Fruit fly (Drosophila melanogaster) whole organism, embryonic: ENCODE data around the gene Dpm2.
A peak's percentile ranks its signal among the peaks of the same experiment; 100 is the strongest.

Experiments
- B-H2 ChIP-seq: fragments of 200-800 bp; sonication (Bioruptor generic); optimal IDR thresholded peaks from 2 replicates; lab custom pipeline; 2018; ENCODE audit warnings: missing biosample characterization, mild to moderate bottlenecking, missing genetic modification characterization
- CG11247 ChIP-seq: fragments of 200-800 bp; sonication (Bioruptor generic); IDR thresholded peaks from 2 replicates; pipeline ENCODE4 v1.3.6; 2022; ENCODE audit warnings: missing biosample characterization, missing genetic modification characterization
- CG11696 ChIP-seq: fragments of 200-800 bp; sonication (Bioruptor generic); IDR thresholded peaks from 2 replicates; pipeline ENCODE4 v1.3.6; 2022; ENCODE audit warnings: missing biosample characterization, missing genetic modification characterization
- CG13287 ChIP-seq: fragments of 200-800 bp; sonication (Bioruptor generic); IDR thresholded peaks from 2 replicates; pipeline ENCODE4 v1.3.6; 2022; ENCODE audit warnings: missing biosample characterization, missing genetic modification characterization; ENCODE audit not compliant: partially characterized antibody
- CG1529 ChIP-seq: fragments of 200-800 bp; sonication (Bioruptor generic); optimal IDR thresholded peaks from 3 replicates; lab custom pipeline; 2018; ENCODE audit warnings: missing biosample characterization, missing genetic modification characterization
- CG15479 ChIP-seq: fragments of 200-800 bp; sonication (Bioruptor generic); optimal IDR thresholded peaks from 3 replicates; lab custom pipeline; 2019; ENCODE audit warnings: missing biosample characterization, mild to moderate bottlenecking, missing genetic modification characterization, moderate library complexity
- CG15601 ChIP-seq: fragments of 200-800 bp; sonication (Bioruptor generic); optimal IDR thresholded peaks from 3 replicates; lab custom pipeline; 2019; ENCODE audit warnings: missing biosample characterization, mild to moderate bottlenecking, missing genetic modification characterization, moderate library complexity
- CG15696 ChIP-seq: fragments of 200-800 bp; sonication (Bioruptor generic); optimal IDR thresholded peaks from 2 replicates; lab custom pipeline; 2019; ENCODE audit warnings: missing biosample characterization, mild to moderate bottlenecking, missing genetic modification characterization, moderate library complexity
- CG17186 ChIP-seq: fragments of 200-800 bp; sonication (Bioruptor generic); optimal IDR thresholded peaks from 3 replicates; lab custom pipeline; 2017; ENCODE audit warnings: missing biosample characterization, missing genetic modification reagents, missing genetic modification characterization
- CG2116 ChIP-seq: fragments of 200-800 bp; sonication (Bioruptor generic); optimal IDR thresholded peaks from 3 replicates; lab custom pipeline; 2018; ENCODE audit warnings: missing biosample characterization, mild to moderate bottlenecking, missing genetic modification characterization
- CG2889 ChIP-seq: fragments of 200-800 bp; sonication (Bioruptor generic); IDR thresholded peaks from 3 replicates; pipeline ENCODE4 v1.3.6; 2022; ENCODE audit warnings: missing biosample characterization, missing genetic modification characterization
- CG30020 ChIP-seq: fragments of 200-800 bp; optimal IDR thresholded peaks from 2 replicates; lab custom pipeline; 2019; ENCODE audit warnings: missing biosample characterization, mild to moderate bottlenecking, missing genetic modification characterization, moderate library complexity
- CG4707 ChIP-seq: fragments of 200-800 bp; sonication (Bioruptor generic); optimal IDR thresholded peaks from 2 replicates; lab custom pipeline; 2018; ENCODE audit warnings: missing biosample characterization, mild to moderate bottlenecking, missing genetic modification characterization, moderate library complexity
- CG5953 ChIP-seq: fragments of 200-800 bp; sonication (Bioruptor generic); IDR thresholded peaks from 2 replicates; pipeline ENCODE4 v1.3.6; 2022; ENCODE audit warnings: missing biosample characterization, missing genetic modification characterization
- CG7786 ChIP-seq: fragments of 200-800 bp; sonication (Bioruptor generic); optimal IDR thresholded peaks from 2 replicates; lab custom pipeline; 2016; ENCODE audit warnings: missing biosample characterization, missing genetic modification characterization
- CG7963 ChIP-seq: fragments of 200-800 bp; sonication (Bioruptor generic); IDR thresholded peaks from 3 replicates; pipeline ENCODE4 v1.3.6; 2022; ENCODE audit warnings: missing biosample characterization, missing genetic modification characterization; ENCODE audit not compliant: partially characterized antibody
- CG9215 ChIP-seq: fragments of 200-800 bp; sonication (Bioruptor generic); IDR thresholded peaks from 2 replicates; pipeline ENCODE4 v1.3.6; 2022; ENCODE audit warnings: missing biosample characterization, missing genetic modification characterization
- Chrac-16 ChIP-seq: fragments of 200-800 bp; sonication (Bioruptor generic); optimal IDR thresholded peaks from 3 replicates; lab custom pipeline; 2016; ENCODE audit warnings: missing biosample characterization, missing genetic modification characterization
- Dek ChIP-seq: fragments of 200-800 bp; sonication (Bioruptor generic); optimal IDR thresholded peaks from 3 replicates; lab custom pipeline; 2019; ENCODE audit warnings: missing biosample characterization, mild to moderate bottlenecking, missing genetic modification characterization, moderate library complexity
- Dll ChIP-seq: fragments of 200-800 bp; sonication (Bioruptor generic); IDR thresholded peaks from 4 replicates; pipeline ENCODE4 v1.3.6; 2022; ENCODE audit warnings: missing biosample characterization, missing genetic modification characterization; ENCODE audit not compliant: partially characterized antibody
- Fer1 ChIP-seq: fragments of 200-800 bp; sonication (Bioruptor generic); optimal IDR thresholded peaks from 2 replicates; lab custom pipeline; 2017; ENCODE audit warnings: missing biosample characterization, mild to moderate bottlenecking, missing genetic modification characterization
- Hr3 ChIP-seq: fragments of 200-800 bp; sonication (Bioruptor generic); optimal IDR thresholded peaks from 3 replicates; lab custom pipeline; 2016; ENCODE audit warnings: missing biosample characterization, missing genetic modification characterization
- Hr39 ChIP-seq: fragments of >200 bp; optimal IDR thresholded peaks from 2 replicates; lab custom pipeline; 2017
- Hr51 ChIP-seq, 2 experiments: fragments of 200-800 bp; sonication (Bioruptor generic); optimal IDR thresholded peaks; 2 replicates in 1 of 2; 3 replicates in 1 of 2; lab custom pipeline; 2016 to 2018; ENCODE audit warnings: missing biosample characterization in 2 of 2, missing genetic modification characterization in 2 of 2, mild to moderate bottlenecking in 1 of 2, moderate library complexity in 1 of 2
- MESR4 ChIP-seq: fragments of 200-800 bp; sonication (Bioruptor generic); optimal IDR thresholded peaks from 2 replicates; lab custom pipeline; 2018; ENCODE audit warnings: missing biosample characterization, mild to moderate bottlenecking, missing genetic modification characterization, moderate library complexity
- MTF-1 ChIP-seq: fragments of 200-800 bp; sonication (Bioruptor generic); optimal IDR thresholded peaks from 2 replicates; lab custom pipeline; 2018; ENCODE audit warnings: missing biosample characterization, mild to moderate bottlenecking, missing genetic modification characterization, borderline replicate concordance
- NC2α ChIP-seq: fragments of 200-800 bp; sonication (Bioruptor generic); optimal IDR thresholded peaks from 2 replicates; lab custom pipeline; 2016; ENCODE audit warnings: missing biosample characterization, missing genetic modification characterization
- abd-A ChIP-seq: fragments of 200-800 bp; sonication (Bioruptor generic); optimal IDR thresholded peaks from 3 replicates; lab custom pipeline; 2019; ENCODE audit warnings: missing biosample characterization, mild to moderate bottlenecking, missing genetic modification characterization, moderate library complexity
- cad ChIP-seq: fragments of >200 bp; optimal IDR thresholded peaks from 2 replicates; lab custom pipeline; 2017; ENCODE audit warnings: missing biosample characterization, missing genetic modification characterization
- cg ChIP-seq: fragments of 200-800 bp; sonication (Bioruptor generic); optimal IDR thresholded peaks from 3 replicates; lab custom pipeline; 2019; ENCODE audit warnings: missing biosample characterization, mild to moderate bottlenecking, missing genetic modification characterization, moderate library complexity
- esg ChIP-seq: fragments of 200-800 bp; sonication (Bioruptor generic); conservative IDR thresholded peaks from 2 replicates; pipeline ENCODE4 v1.3.6; 2022; ENCODE audit warnings: missing biosample characterization, missing genetic modification characterization
- eve ChIP-seq, 2 experiments: fragments of >200 bp; optimal IDR thresholded peaks; 2 replicates each; lab custom pipeline; 2017; ENCODE audit warnings: missing biosample characterization in 2 of 2, missing genetic modification characterization in 2 of 2
- fd64A ChIP-seq: fragments of 200-800 bp; sonication (Bioruptor generic); optimal IDR thresholded peaks from 3 replicates; lab custom pipeline; 2018; ENCODE audit warnings: missing biosample characterization, mild to moderate bottlenecking, missing genetic modification characterization
- h ChIP-seq: fragments of >200 bp; optimal IDR thresholded peaks from 2 replicates; lab custom pipeline; 2017
- hkb ChIP-seq, 2 experiments: fragments of 200-800 bp in 1 of 2; fragments of >200 bp in 1 of 2; sonication (Bioruptor generic) in 1 of 2; IDR thresholded peaks in 1 of 2; optimal IDR thresholded peaks in 1 of 2; 2 replicates each; pipeline versions ENCODE4 v1.3.6 to Lab custom; 2017 to 2022; ENCODE audit warnings: missing biosample characterization in 1 of 2, missing genetic modification characterization in 1 of 2
- ind ChIP-seq: fragments of 200-800 bp; sonication (Bioruptor generic); optimal IDR thresholded peaks from 3 replicates; lab custom pipeline; 2016; ENCODE audit warnings: missing biosample characterization, missing genetic modification characterization
- kay ChIP-seq: fragments of 200-800 bp; sonication (Bioruptor generic); optimal IDR thresholded peaks from 2 replicates; lab custom pipeline; 2016; ENCODE audit warnings: missing biosample characterization, missing genetic modification characterization
- klu ChIP-seq: fragments of 200-800 bp; sonication (Bioruptor generic); IDR thresholded peaks from 2 replicates; pipeline ENCODE4 v1.3.6; 2022; ENCODE audit warnings: missing biosample characterization, missing genetic modification characterization
- maf-S ChIP-seq: fragments of 200-800 bp; sonication (Bioruptor generic); optimal IDR thresholded peaks from 2 replicates; lab custom pipeline; 2016; ENCODE audit warnings: missing biosample characterization, missing genetic modification characterization
- mirr ChIP-seq: fragments of 200-800 bp; sonication (Bioruptor generic); optimal IDR thresholded peaks from 3 replicates; lab custom pipeline; 2018; ENCODE audit warnings: missing biosample characterization, mild to moderate bottlenecking, missing genetic modification characterization
- mld ChIP-seq: fragments of 200-800 bp; sonication (Bioruptor generic); IDR thresholded peaks from 3 replicates; pipeline ENCODE4 v1.3.6; 2022; ENCODE audit warnings: missing biosample characterization, missing genetic modification characterization; ENCODE audit not compliant: partially characterized antibody
- odd ChIP-seq: fragments of 200-800 bp; sonication (Bioruptor generic); optimal IDR thresholded peaks from 2 replicates; lab custom pipeline; 2017; ENCODE audit warnings: missing biosample characterization, mild to moderate bottlenecking, missing genetic modification characterization
- pb ChIP-seq: fragments of 200-800 bp; sonication (Bioruptor generic); optimal IDR thresholded peaks from 3 replicates; lab custom pipeline; 2016; ENCODE audit warnings: missing biosample characterization, missing genetic modification characterization
- repo ChIP-seq: fragments of 200-800 bp; sonication (Bioruptor generic); optimal IDR thresholded peaks from 2 replicates; lab custom pipeline; 2016; ENCODE audit warnings: missing biosample characterization, missing genetic modification characterization
- schlank ChIP-seq: fragments of 200-800 bp; sonication (Bioruptor generic); optimal IDR thresholded peaks from 2 replicates; lab custom pipeline; 2018; ENCODE audit warnings: missing biosample characterization, mild to moderate bottlenecking, missing genetic modification characterization
- sens ChIP-seq: fragments of 200-800 bp; sonication (Bioruptor generic); peaks from one replicate; lab custom pipeline; 2016; ENCODE audit warnings: missing biosample characterization, missing genetic modification characterization
- sima ChIP-seq: fragments of 200-800 bp; sonication (Bioruptor generic); optimal IDR thresholded peaks from 2 replicates; lab custom pipeline; 2016; ENCODE audit warnings: missing biosample characterization, missing genetic modification characterization
- sna ChIP-seq: fragments of 200-800 bp; sonication (Bioruptor generic); IDR thresholded peaks from 2 replicates; pipeline ENCODE4 v1.3.6; 2022; ENCODE audit warnings: missing biosample characterization, missing genetic modification characterization; ENCODE audit not compliant: partially characterized antibody
- stc ChIP-seq: fragments of 200-800 bp; sonication (Bioruptor generic); IDR thresholded peaks from 2 replicates; pipeline ENCODE4 v1.3.6; 2022; ENCODE audit warnings: missing biosample characterization, missing genetic modification characterization
- sug ChIP-seq: fragments of 200-800 bp; optimal IDR thresholded peaks from 2 replicates; lab custom pipeline; 2019; ENCODE audit warnings: missing biosample characterization, mild to moderate bottlenecking, missing genetic modification characterization, moderate library complexity
- trem ChIP-seq: fragments of 200-800 bp; optimal IDR thresholded peaks from 3 replicates; lab custom pipeline; 2019; ENCODE audit warnings: missing biosample characterization, mild to moderate bottlenecking, missing genetic modification characterization, moderate library complexity

The Dpm2 gene

DNA sequence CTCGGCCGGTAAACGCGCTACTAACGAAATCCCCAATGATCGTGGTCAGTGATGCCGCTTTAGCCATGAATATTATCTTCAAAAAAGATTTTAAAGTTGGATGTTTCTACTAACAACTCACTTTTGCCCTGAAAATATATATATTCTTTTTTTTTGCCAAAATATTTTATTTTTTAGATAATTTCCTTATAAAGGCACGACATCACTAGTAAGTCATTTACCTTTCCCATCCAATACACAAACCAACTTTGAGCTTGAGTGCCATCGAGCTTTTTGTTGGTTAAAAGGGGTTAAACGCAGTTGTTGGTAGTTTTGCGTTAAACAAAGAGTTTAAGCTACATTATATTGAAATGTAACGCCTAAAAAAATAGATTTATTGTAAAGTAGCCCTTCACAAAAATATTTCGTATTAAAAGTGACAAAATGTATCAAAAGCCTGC is 16.2 kb upstream of the Dpm2 start, which contains the start of gene CG14968 (continued):
- TF ChIP-seq kay (GFP tag; lab: Kevin White, UChicago): peak; percentile 89
- TF ChIP-seq B-H2 (GFP tag; lab: Kevin White, UChicago): peak; percentile 87
- TF ChIP-seq CG15479 (GFP tag; lab: Kevin White, UChicago): no peak
- peak; percentile 61 to 97 for TF ChIP-seq Hr51 (GFP tag; optimal IDR thresholded peaks at IDR 0.05; lab: Kevin White, UChicago)
- TF ChIP-seq Hr3: peak; percentile 91
- peak; percentile 49 for TF ChIP-seq CG30020 (tag; lab: Kevin White, UChicago)
- peak; percentile 97 for TF ChIP-seq sens (GFP tag; lab: Kevin White, UChicago)
- no peak for TF ChIP-seq h (lab: Kevin White, UChicago)
- no peak for TF ChIP-seq CG7963 (GFP tag; lab: Robert Waterston, UW)
- no peak for TF ChIP-seq CG2116 (GFP tag; lab: Kevin White, UChicago)
- TF ChIP-seq Chrac-16: peak; percentile 91
- peak; percentile 88 for TF ChIP-seq odd (GFP tag; lab: Kevin White, UChicago)
- TF ChIP-seq sna (GFP tag; lab: Robert Waterston, UW): no peak
- TF ChIP-seq CG15696 (tag; lab: Kevin White, UChicago): peak; percentile 71
- no peak for TF ChIP-seq mld (GFP tag; lab: Robert Waterston, UW)
- TF ChIP-seq cg (GFP tag; lab: Kevin White, UChicago): no peak
- TF ChIP-seq CG7786: peak; percentile 72
- TF ChIP-seq stc (GFP tag; lab: Robert Waterston, UW): peak; percentile 96
- TF ChIP-seq Dll: no peak
- TF ChIP-seq CG11696 (GFP tag; lab: Robert Waterston, UW): peak; percentile 91
- TF ChIP-seq repo (GFP tag; lab: Kevin White, UChicago): peak; percentile 76
- TF ChIP-seq cad: no peak
- peak; percentile 95 for TF ChIP-seq Fer1 (GFP tag; lab: Kevin White, UChicago)
- peak; percentile 91 for TF ChIP-seq CG5953
- peak; percentile 50 for TF ChIP-seq trem (tag; lab: Kevin White, UChicago)
- TF ChIP-seq maf-S (GFP tag; lab: Kevin White, UChicago): peak; percentile 51
- peak; percentile 88 for TF ChIP-seq MTF-1 (GFP tag; lab: Kevin White, UChicago)
- TF ChIP-seq CG4707: peak; percentile 74
- TF ChIP-seq hkb (optimal IDR thresholded peaks at IDR 0.05; lab: Kevin White, UChicago): no peak
- peak; percentile 97 for TF ChIP-seq hkb (GFP tag; IDR thresholded peaks at IDR 0.05; lab: Robert Waterston, UW)
- TF ChIP-seq esg (GFP tag; lab: Robert Waterston, UW): peak; percentile 95
- TF ChIP-seq CG9215 (GFP tag; lab: Robert Waterston, UW): peak; percentile 84
- TF ChIP-seq ind (GFP tag; lab: Kevin White, UChicago): peak; percentile 94
- peak; percentile 37 for TF ChIP-seq pb
- peak; percentile 74 for TF ChIP-seq CG1529 (GFP tag; lab: Kevin White, UChicago)
- TF ChIP-seq Dek (tag; lab: Kevin White, UChicago): peak; percentile 93
- no peak for TF ChIP-seq CG13287 (GFP tag; lab: Robert Waterston, UW)
- no peak for TF ChIP-seq Hr39 (lab: Kevin White, UChicago)
- TF ChIP-seq NC2α (GFP tag; lab: Kevin White, UChicago): peak; percentile 13
- peak; percentile 89 for TF ChIP-seq CG15601 (tag; lab: Kevin White, UChicago)
- peak; percentile 97 for TF ChIP-seq CG11247 (GFP tag; lab: Robert Waterston, UW)
- TF ChIP-seq abd-A (tag; lab: Kevin White, UChicago): no peak
- peak; percentile 9 for TF ChIP-seq mirr (GFP tag; lab: Kevin White, UChicago)
- peak; percentile 88 for TF ChIP-seq sug (tag; lab: Kevin White, UChicago)
- TF ChIP-seq CG17186 (GFP tag; lab: Kevin White, UChicago): no peak
- peak in 1 of 2 experiments; percentile 86 for TF ChIP-seq eve (GFP tag; optimal IDR thresholded peaks at IDR 0.05; lab: Kevin White, UChicago)
- peak; percentile 93 for TF ChIP-seq CG2889
- TF ChIP-seq fd64A (GFP tag; lab: Kevin White, UChicago): peak; percentile 68
- peak; percentile 70 for TF ChIP-seq schlank (tag; lab: Kevin White, UChicago)
- TF ChIP-seq sima (GFP tag; lab: Kevin White, UChicago): peak; percentile 69
- TF ChIP-seq klu (GFP tag; lab: Robert Waterston, UW): peak; percentile 90
- TF ChIP-seq MESR4 (GFP tag; lab: Kevin White, UChicago): no peak
